Worm (Caenorhabditis elegans): ENCODE data around the gene srab-7.

Gene srab-7

ce11 chrV:3194952-3195450 lies 40.0 kb upstream of the srab-7 start, which contains the start of gene Y73C8B.2:
TSS of gene Y73C8B.2 (minus strand) at chrV:3195002.
- TF ChIP-seq C16A3.4 (tag; optimal IDR thresholded peaks at IDR 0.05) = peak; percentile 22
- no peak for TF ChIP-seq snpc-4 (tag; optimal IDR thresholded peaks at IDR 0.05)
- no peak for TF ChIP-seq C04F5.9 (tag; optimal IDR thresholded peaks at IDR 0.05)
- TF ChIP-seq dpl-1 (GFP tag; optimal IDR thresholded peaks at IDR 0.05) = peak in 1 of 3 experiments; percentile 67
- TF ChIP-seq nhr-84 (tag; optimal IDR thresholded peaks at IDR 0.05) = no peak
- peak; percentile 76 for TF ChIP-seq lin-14 (GFP tag; optimal IDR thresholded peaks at IDR 0.05)
- no peak for TF ChIP-seq jun-1 (tag; optimal IDR thresholded peaks at IDR 0.05)
- no peak for TF ChIP-seq nhr-76 (tag; optimal IDR thresholded peaks at IDR 0.05)
- peak; percentile 28 for TF ChIP-seq snu-23 (GFP tag; optimal IDR thresholded peaks at IDR 0.05)
- TF ChIP-seq lin-35 (GFP tag; optimal IDR thresholded peaks at IDR 0.05) = peak; percentile 19 to 59
- TF ChIP-seq efl-1 (optimal IDR thresholded peaks at IDR 0.05) = peak; percentile 17 to 35
- TF ChIP-seq efl-1 (GFP tag; optimal IDR thresholded peaks at IDR 0.05 in 1 of 2) = peak; percentile 31 to 45
- peak; percentile 23 for TF ChIP-seq lin-15B (tag; optimal IDR thresholded peaks at IDR 0.05)
- TF ChIP-seq nhr-20 (tag; optimal IDR thresholded peaks at IDR 0.05) = peak; percentile 31
- peak; percentile 45 for TF ChIP-seq mep-1 (tag; optimal IDR thresholded peaks at IDR 0.05)
- TF ChIP-seq nhr-71 (tag; optimal IDR thresholded peaks at IDR 0.05) = peak; percentile 39
- TF ChIP-seq nhr-85 (tag) = peak; percentile 45
- TF ChIP-seq tbx-2 (tag; optimal IDR thresholded peaks at IDR 0.05) = peak; percentile 28
- no peak for TF ChIP-seq dsc-1 (tag; optimal IDR thresholded peaks at IDR 0.05)
- TF ChIP-seq lin-39 (tag; optimal IDR thresholded peaks at IDR 0.05) = no peak
- TF ChIP-seq lsy-2 (tag; optimal IDR thresholded peaks at IDR 0.05) = peak in 1 of 2 experiments; percentile 45
- no peak for TF ChIP-seq mdl-1 (tag; optimal IDR thresholded peaks at IDR 0.05)
- TF ChIP-seq skn-1 (tag; optimal IDR thresholded peaks at IDR 0.05) = peak; percentile 11
- TF ChIP-seq nhr-47 (tag; optimal IDR thresholded peaks at IDR 0.05) = peak; percentile 9
- peak; percentile 3 for TF ChIP-seq irx-1 (tag; optimal IDR thresholded peaks at IDR 0.05)
- peak; percentile 42 for TF ChIP-seq blmp-1 (tag; optimal IDR thresholded peaks at IDR 0.05)
- no peak for TF ChIP-seq ceh-82 (tag; optimal IDR thresholded peaks at IDR 0.05)

ce11 chrV:3193091-3193608 lies 38.2 kb upstream of the srab-7 start, which contains the start of the genes Y73C8B.3 and Y73C8B.9:
TSS of gene Y73C8B.3 (minus strand) at chrV:3193237.
TSS of gene Y73C8B.9 (plus strand) at chrV:3193558.
- TF ChIP-seq elt-3 (tag; optimal IDR thresholded peaks at IDR 0.05) = peak in 2 of 6 experiments; percentile 35 to 65
- TF ChIP-seq nhr-90 (tag; optimal IDR thresholded peaks at IDR 0.05; ENCODE audit: poor library complexity) = peak; percentile 33
- TF ChIP-seq efl-1 (optimal IDR thresholded peaks at IDR 0.05) = peak; percentile 9 to 11
- TF ChIP-seq efl-1 (GFP tag; optimal IDR thresholded peaks at IDR 0.05 in 1 of 2) = no peak
- TF ChIP-seq pag-3 (tag; optimal IDR thresholded peaks at IDR 0.05; ENCODE audit: borderline replicate concordance, insufficient read depth) = no peak
- TF ChIP-seq nhr-85 (tag) = peak; percentile 42
- TF ChIP-seq rnt-1 (tag; optimal IDR thresholded peaks at IDR 0.05) = peak; percentile 14
- TF ChIP-seq nhr-77 (tag; optimal IDR thresholded peaks at IDR 0.05) = no peak
- TF ChIP-seq nhr-84 (tag; optimal IDR thresholded peaks at IDR 0.05) = no peak
- TF ChIP-seq elt-2 (tag; optimal IDR thresholded peaks at IDR 0.05) = peak; percentile 73
- no peak for TF ChIP-seq tbx-2 (tag; optimal IDR thresholded peaks at IDR 0.05)
- TF ChIP-seq nhr-20 (tag; optimal IDR thresholded peaks at IDR 0.05) = peak; percentile 29
- TF ChIP-seq snu-23 (GFP tag; optimal IDR thresholded peaks at IDR 0.05) = peak; percentile 32

- no peak for TF ChIP-seq lin-13 (GFP tag; optimal IDR thresholded peaks at IDR 0.05)
- TF ChIP-seq nhr-11 (tag; optimal IDR thresholded peaks at IDR 0.05) = no peak
- TF ChIP-seq fkh-8 (tag; optimal IDR thresholded peaks at IDR 0.05) = no peak
- TF ChIP-seq ceh-63 (GFP tag; optimal IDR thresholded peaks at IDR 0.05) = no peak
- no peak for TF ChIP-seq aly-2 (tag; optimal IDR thresholded peaks at IDR 0.05)
- TF ChIP-seq efl-1 (optimal IDR thresholded peaks at IDR 0.05) = no peak
- TF ChIP-seq efl-1 (GFP tag; optimal IDR thresholded peaks at IDR 0.05 in 1 of 2) = no peak
- no peak for TF ChIP-seq nhr-85 (tag)
- TF ChIP-seq fkh-4 (tag; optimal IDR thresholded peaks at IDR 0.05; ENCODE audit: borderline replicate concordance) = no peak
- TF ChIP-seq skn-1 (tag; optimal IDR thresholded peaks at IDR 0.05) = no peak
- no peak for TF ChIP-seq sptf-1 (tag; optimal IDR thresholded peaks at IDR 0.05)
Measured at ce11 chrV:3188043-3188442, 33.1 kb upstream of the srab-7 start, which contains the start of gene lag-2. TSS of gene lag-2 (plus strand) at chrV:3188343.
